Worm (Caenorhabditis elegans) whole organism, L4/young adult: ENCODE results near the gene W07G4.8.

ENCODE experiments used
- W03F9.2 ChIP-seq: fragments of 150-350 bp; optimal IDR thresholded peaks from 2 replicates; lab custom pipeline; 2014; ENCODE audit warnings: missing biosample characterization, missing genetic modification characterization
- dao-5 ChIP-seq: sonication (generic microtip); optimal IDR thresholded peaks from 2 replicates; lab custom pipeline; 2016; ENCODE audit warnings: missing genotype, missing genetic modification characterization, moderate library complexity, missing compliant biosample characterization
- him-1 ChIP-seq: sonication (generic microtip); optimal IDR thresholded peaks from 2 replicates; lab custom pipeline; 2016; ENCODE audit warnings: missing genotype, missing genetic modification reagents, missing genetic modification characterization, missing compliant biosample characterization

Gene W07G4.8

DNA sequence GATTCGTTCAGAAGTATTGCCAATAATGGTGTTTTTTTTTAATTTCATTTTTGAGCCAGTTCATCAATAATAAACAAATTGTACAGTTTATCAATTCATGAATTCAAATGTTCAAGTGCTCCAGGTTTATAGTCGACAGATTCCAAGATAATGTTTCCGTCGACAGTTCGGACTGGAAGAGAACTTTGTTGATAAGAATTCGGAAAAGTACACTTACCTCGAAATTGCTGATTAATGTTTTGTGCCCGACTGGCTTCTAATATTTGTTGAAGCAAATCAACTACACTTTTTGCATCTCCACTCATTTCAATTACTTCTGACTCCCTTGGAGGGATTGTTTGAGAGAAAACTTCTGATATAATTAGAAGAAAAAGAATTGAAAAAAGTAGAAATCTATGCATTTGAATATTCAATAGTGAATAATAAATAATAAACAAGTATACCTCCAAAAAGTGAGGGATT, at the start of gene W07G4.8:
Gene W07G4.8 (minus strand): TSS at position 412 of the 462 bp plus-strand sequence.
- no peak for TF ChIP-seq W03F9.2 (tag; lab: Kevin White, UChicago)
- no peak for TF ChIP-seq him-1

DNA sequence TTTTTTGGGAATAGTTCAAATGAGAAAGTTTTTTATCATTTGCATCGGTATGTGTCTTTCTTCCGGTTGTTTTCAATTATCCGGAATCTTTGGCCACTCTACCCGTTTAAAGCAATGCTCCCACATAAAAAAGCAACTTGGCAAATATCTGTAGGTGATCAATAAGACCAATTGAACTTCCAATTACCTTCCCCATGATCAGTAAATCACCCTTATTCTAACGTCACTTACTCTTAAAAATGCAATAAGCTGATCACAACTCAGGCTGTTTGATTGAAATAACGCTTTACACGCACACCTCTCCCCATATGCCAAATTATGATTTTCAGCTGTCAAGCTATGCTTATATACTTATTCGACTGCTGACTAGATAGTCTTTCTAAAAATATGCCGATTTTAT, 46.3 kb upstream of the W07G4.8 start, which contains the start of gene C34B4.5:
Gene C34B4.5 (plus strand): TSS at position 301 of the 400 bp plus-strand sequence.
- TF ChIP-seq W03F9.2 (tag; lab: Kevin White, UChicago) (no peak), him-1 (no peak), dao-5 (tag; lab: Kevin White, UChicago) (no peak)

DNA sequence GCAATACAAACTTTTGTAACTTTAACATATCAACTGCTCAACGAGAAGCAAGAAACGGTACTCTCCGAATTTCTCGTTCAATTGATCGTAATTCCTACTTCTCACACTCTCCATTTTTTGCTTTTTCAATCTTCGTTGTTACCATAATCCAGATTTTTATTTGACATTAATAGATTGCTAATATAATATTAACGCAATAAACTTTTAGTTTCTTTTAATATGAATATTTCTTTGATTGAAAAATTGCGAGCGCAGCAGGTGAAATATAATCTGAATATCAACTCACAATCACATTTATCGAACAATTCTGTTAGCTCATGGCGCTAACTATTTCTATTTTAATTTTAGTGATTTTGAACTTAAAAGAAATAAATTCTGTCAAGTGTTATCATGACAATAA, 43.0 kb upstream of the W07G4.8 start, which contains the start of gene lurp-4:
Gene lurp-4 (plus strand): TSS at position 301 of the 400 bp plus-strand sequence.
- TF ChIP-seq him-1 (no peak), W03F9.2 (tag; lab: Kevin White, UChicago) (no peak), dao-5 (tag; lab: Kevin White, UChicago) (no peak)

DNA sequence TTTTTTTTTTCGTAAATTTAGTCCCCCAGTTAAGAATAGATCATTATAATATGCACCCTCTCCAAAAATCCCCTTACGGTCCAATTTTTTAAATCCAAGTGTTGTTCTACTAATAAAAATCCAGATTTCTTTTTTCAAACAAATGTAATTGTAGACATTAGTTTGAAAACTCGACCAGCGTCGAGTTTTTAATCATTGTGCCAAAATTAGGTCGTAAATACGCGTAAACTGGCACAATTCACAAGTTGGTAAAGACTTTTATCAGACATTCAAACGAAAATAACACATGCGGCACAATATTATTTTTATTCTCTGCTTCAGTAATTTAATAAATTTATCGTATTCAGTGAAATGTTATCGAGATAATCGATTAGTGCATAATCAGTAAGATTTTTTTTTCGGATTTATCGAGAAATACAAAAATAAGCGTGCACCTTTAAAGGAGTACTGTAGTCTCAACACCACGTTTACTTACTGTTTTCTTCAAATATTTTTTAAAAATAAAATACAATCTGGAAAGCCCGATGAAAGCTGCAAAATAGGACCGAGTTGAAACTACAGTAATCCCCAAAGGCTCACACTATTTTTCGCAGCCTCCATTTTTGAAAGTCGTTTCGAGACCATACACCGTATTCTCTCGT, 40.9 kb upstream of the W07G4.8 start, which contains the start of gene C34B4.4:
Gene C34B4.4 (plus strand): TSS at position 276 of the 641 bp plus-strand sequence.
- no peak for TF ChIP-seq him-1
- no peak for TF ChIP-seq W03F9.2 (tag; lab: Kevin White, UChicago)
- TF ChIP-seq dao-5 (tag; lab: Kevin White, UChicago): no peak

DNA sequence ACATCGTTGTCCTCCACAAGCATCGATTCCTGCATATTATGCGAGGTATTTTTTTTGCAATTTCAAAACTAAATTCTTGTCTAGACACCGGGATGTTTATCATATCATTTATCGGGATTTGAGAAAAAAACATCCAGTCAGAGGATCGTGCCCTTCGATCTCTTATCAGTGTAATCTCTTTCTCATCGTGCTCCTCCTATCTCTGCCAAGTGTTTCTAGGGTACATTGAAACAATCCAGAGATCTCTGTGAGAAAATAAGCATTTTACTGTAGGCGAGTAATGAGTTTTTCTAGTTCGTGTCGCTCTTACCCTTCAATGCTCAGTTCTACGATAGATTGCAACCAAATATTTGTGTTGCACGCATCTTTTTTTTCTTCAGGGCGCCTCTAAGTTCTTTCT, 39.1 kb upstream of the W07G4.8 start:
- TF ChIP-seq him-1: no peak
- no peak for TF ChIP-seq W03F9.2 (tag; lab: Kevin White, UChicago)
- no peak for TF ChIP-seq dao-5 (tag; lab: Kevin White, UChicago)

DNA sequence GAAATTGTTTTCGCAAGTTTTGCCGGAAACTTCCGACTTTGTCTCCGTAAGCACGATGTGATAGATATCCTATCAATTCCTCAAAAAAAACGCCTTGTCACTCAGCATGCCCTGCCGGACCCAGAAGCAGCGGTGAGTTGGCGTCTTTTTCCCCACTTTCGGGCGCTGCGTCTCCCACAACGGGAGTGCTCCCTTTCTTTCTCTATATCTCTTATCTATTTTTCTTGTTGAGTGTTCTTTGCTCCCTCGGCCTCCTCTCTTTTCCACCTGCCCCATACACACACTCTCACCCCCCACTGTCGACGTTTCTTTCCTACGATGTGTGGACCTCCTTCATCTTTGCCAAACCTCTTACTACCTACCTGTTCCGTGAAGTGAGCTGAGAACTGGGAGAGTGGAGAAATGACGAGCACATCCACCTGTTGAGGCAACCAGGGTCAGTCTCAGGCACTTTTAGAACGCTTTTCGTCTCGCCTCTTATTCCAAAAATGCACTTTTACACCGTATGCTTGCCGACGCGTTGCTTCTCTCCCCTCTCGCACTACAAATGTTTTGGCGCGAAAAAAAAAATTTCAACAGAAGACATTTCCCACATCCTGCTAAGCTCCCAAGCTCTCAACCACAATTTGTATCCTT, 36.7 kb upstream of the W07G4.8 start:
- TF ChIP-seq him-1: peak; percentile 67
- peak; percentile 3 for TF ChIP-seq dao-5 (tag; lab: Kevin White, UChicago)
- peak; percentile 32 for TF ChIP-seq W03F9.2 (tag; lab: Kevin White, UChicago)

DNA sequence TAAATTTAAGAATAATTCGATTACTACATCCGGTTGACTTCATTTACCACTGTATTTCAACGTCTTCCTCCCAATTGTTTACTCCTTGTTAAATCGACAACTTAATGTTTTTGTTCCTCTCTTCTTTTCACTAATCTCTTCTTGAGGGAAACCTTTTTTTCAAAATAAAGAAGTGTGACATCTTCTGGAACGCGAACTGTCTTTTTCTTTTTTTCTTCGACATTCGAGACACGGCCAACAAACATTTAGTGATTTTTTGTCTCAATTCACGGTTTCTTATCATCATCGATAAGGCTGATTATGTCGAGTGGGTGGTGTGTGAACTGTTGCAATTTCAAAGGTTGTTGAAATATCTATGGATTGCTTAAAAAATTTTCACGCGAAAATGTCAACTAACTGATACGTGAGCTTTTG, 35.9 kb upstream of the W07G4.8 start:
- TF ChIP-seq W03F9.2 (tag; lab: Kevin White, UChicago) (no peak), dao-5 (tag; lab: Kevin White, UChicago) (no peak), him-1 (no peak)

DNA sequence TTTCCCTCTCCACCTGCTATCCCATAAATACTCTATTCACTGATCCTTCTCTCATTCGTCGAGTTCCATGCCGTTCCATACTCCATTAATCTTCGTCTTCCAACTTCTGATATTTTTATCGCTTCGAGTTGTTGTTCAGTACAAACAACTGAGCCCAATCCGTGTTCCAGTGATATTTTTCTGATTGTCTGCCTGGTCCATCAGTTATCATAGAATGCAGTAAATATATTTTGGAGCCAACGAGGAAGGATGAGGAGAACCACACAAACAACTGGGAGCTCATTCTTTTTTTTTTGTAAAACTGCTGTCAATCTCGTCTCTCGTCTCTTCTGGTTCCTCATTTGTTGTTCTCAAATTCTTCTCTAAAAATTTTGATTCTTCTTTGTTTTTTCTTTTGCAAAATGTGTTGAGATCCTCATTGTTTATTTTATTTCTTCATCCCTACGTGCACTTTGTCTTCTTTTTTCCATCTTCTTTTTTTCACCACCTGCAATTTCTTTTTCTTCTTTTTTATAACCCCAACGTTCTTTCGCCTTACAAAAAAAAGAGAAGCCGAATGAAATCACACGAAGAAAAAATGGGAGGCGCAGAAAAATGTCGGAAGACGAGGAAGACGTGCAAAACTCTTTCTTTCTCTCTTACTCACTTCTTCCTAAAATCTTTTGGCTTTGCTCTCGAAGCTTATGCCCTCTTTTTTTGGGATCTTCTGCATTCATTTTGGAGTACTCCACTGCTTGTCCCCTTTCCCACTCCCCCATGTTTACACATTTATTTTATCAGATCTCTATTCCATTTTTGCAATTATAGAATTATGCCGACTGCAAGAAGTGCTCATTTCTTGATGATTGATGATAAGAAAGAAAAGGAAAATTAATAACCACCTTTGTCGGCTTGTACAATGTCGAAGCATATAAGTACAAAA, 34.7 kb upstream of the W07G4.8 start:
- TF ChIP-seq dao-5 (tag; lab: Kevin White, UChicago) (no peak), W03F9.2 (tag; lab: Kevin White, UChicago) (no peak)

DNA sequence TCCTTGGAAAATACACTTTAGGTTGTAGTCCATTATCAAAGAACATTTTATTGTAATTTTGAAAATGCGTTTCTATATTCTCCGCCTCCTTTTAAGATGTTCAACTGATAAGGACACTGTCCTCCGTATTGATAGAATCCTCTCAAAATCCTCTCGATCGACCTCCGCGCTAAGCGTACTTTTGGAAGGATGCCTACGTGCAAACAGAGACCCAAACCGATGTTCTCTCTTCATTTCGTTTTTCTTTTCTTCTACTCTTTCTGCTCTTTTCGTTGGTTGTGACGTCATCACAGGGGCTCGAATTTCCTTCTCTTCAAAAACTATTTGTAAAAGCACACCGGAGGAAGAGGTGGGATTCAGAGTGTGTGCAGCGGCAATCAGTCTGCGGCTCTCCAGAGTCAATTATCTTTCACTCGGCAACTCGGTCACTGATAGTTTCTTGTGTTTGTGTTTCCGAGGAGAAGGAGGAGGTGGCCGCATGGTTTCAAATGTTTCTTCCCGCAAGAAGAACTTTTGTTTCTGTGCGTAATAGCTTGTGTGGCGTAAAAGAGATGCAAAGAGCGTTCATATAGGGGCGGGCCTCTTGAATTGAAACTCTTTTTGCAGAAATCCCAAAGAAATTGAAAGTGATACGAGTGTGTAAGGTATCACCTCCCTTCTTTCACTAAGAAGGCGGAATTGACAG, 33.2 kb upstream of the W07G4.8 start, which contains the start of gene C34B4.2:
Gene C34B4.2 (plus strand): TSS at position 614 of the 685 bp plus-strand sequence.
- TF ChIP-seq W03F9.2 (tag; lab: Kevin White, UChicago) (peak; percentile 26), him-1 (peak; percentile 45), dao-5 (tag; lab: Kevin White, UChicago) (no peak)

DNA sequence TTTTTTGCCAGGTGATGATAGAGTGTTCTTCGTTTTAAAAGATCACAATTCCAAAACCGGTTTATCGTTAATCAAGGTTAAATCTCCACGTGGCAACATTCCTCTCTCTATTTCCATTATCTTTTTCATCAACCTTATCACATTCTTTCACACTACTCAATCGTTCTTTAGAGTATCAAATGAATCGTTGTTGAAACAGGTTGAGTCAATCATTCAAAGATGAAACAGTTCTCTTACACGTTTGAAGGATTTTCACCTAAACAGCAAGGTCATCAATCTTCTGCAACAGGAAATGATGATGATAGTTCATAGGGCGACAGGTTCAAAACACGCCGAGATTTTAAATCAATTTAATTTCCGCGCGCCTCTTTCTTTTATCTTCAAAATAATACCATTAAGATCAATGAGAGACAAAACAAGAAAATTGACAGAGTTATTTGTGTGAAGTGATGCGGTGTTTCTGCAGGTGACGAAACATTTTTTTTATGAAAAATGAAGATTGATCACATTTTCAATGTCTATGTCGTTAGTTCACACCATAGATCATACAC, 31.9 kb upstream of the W07G4.8 start:
- no peak for TF ChIP-seq W03F9.2 (tag; lab: Kevin White, UChicago)

DNA sequence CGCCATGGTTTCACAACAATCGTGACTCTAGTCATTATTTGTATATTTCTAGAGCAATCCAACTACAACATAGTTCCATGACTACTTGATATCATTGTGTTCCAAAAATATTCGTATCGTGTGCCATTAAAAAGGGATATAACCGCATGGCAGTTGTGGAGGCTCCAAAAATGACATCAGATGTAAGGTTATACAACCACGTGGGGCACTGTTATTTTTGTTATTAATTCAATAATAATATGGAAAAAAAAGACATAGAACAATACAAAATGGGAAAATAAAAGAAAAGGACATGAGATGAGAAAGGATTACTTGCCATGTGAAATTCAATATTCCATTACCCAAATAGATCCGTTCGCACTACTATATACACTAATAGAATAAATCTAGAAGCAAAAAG, 26.1 kb upstream of the W07G4.8 start:
- no peak for TF ChIP-seq him-1
- TF ChIP-seq dao-5 (tag; lab: Kevin White, UChicago): no peak
- no peak for TF ChIP-seq W03F9.2 (tag; lab: Kevin White, UChicago)

DNA sequence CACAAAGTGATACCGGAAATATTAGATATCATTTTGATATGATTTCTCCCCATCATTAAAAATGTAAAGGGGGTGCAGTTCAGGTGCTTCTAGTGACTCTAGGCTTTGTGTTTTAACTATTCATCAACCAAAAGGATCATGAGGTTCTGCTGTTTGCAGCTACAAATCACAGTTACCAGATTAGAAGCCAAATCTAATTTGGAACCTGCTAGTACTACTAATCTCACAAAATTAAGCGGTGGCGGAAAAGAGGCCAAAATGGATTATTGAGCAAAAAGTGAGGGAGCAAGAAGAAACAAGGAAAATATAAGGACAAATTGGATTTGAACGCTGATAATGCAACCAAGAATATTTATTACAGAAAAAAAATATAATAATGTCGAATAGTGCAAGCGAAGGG, 24.8 kb upstream of the W07G4.8 start:
- no peak for TF ChIP-seq him-1
- no peak for TF ChIP-seq W03F9.2 (tag; lab: Kevin White, UChicago)
- TF ChIP-seq dao-5 (tag; lab: Kevin White, UChicago): no peak

DNA sequence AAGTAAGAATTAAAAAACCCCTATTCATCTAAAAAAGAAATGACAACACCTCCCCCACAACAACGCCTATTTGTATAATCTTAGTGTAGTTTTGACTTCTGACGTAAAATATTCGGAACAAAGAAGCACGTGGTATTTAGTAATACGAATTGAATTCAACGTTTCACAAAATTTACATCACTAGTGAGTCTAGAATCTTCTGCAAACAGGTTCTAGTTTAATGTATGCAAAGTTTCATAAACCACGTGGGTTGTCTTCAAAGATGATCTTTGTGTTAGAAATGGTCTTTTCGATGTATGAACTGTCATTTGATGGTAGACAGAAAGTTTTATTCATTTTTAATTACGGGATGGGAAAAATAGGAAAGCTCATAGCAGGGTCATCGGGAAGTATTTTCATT, 23.8 kb upstream of the W07G4.8 start:
- TF ChIP-seq W03F9.2 (tag; lab: Kevin White, UChicago): no peak
